Worm (Caenorhabditis elegans) whole organism, L1 larva: Measurements from ENCODE around the gene T27A8.7.

ENCODE experiments used
- C16A3.4 ChIP-seq: fragments of 150-350 bp; optimal IDR thresholded peaks from 2 replicates; lab custom pipeline; 2014; ENCODE audit warnings: missing biosample characterization, missing genetic modification characterization
- C34B4.2 ChIP-seq: sonication (generic microtip); optimal IDR thresholded peaks from 2 replicates; lab custom pipeline; 2017; ENCODE audit warnings: mild to moderate bottlenecking, missing genetic modification characterization, missing compliant biosample characterization
- F16B12.6 ChIP-seq: fragments of 150-350 bp; optimal IDR thresholded peaks from 2 replicates; lab custom pipeline; 2014; ENCODE audit warnings: missing biosample characterization, missing genetic modification characterization
- Y116A8C.19 ChIP-seq: sonication (generic microtip); optimal IDR thresholded peaks from 2 replicates; lab custom pipeline; 2016; ENCODE audit warnings: missing compliant biosample characterization, missing genetic modification characterization, borderline replicate concordance
- aha-1 ChIP-seq: fragments of 150-350 bp; optimal IDR thresholded peaks from 2 replicates; lab custom pipeline; 2014; ENCODE audit warnings: missing biosample characterization, missing genetic modification characterization
- aly-2 ChIP-seq: fragments of 150-350 bp; optimal IDR thresholded peaks from 2 replicates; lab custom pipeline; 2014; ENCODE audit warnings: missing biosample characterization, missing genetic modification characterization
- ceh-63 ChIP-seq: fragments of 200-800 bp; sonication (Bioruptor generic); optimal IDR thresholded peaks from 2 replicates; lab custom pipeline; 2018; ENCODE audit warnings: mild to moderate bottlenecking, missing genetic modification characterization, missing compliant biosample characterization
- ceh-8 ChIP-seq: fragments of 200-800 bp; sonication (Bioruptor generic); optimal IDR thresholded peaks from 2 replicates; lab custom pipeline; 2018; ENCODE audit warnings: mild to moderate bottlenecking, missing genetic modification characterization, moderate library complexity, missing compliant biosample characterization
- ceh-82 ChIP-seq, 3 experiments: fragments of 150-350 bp in 1 of 3; sonication (generic microtip) in 2 of 3; optimal IDR thresholded peaks; 2 replicates each; lab custom pipeline; 2014 to 2017; ENCODE audit warnings: missing biosample characterization in 3 of 3, missing genetic modification characterization in 3 of 3
- ceh-88 ChIP-seq: fragments of 200-800 bp; sonication (Bioruptor generic); IDR thresholded peaks from 2 replicates; pipeline ENCODE4 v1.3.6; 2022; ENCODE audit warnings: missing genetic modification characterization, missing compliant biosample characterization
- ces-1 ChIP-seq: fragments of 150-350 bp; optimal IDR thresholded peaks from 2 replicates; lab custom pipeline; 2014; ENCODE audit warnings: missing biosample characterization, missing genetic modification reagents, missing genetic modification characterization
- dpl-1 ChIP-seq, 3 experiments: fragments of 150-350 bp in 2 of 3; sonication (generic microtip) in 1 of 3; optimal IDR thresholded peaks; 2 replicates each; lab custom pipeline; 2014 to 2017; ENCODE audit warnings: missing biosample characterization in 3 of 3, missing genetic modification characterization in 3 of 3, missing genetic modification reagents in 3 of 3
- dsc-1 ChIP-seq: sonication (generic microtip); optimal IDR thresholded peaks from 2 replicates; lab custom pipeline; 2016; ENCODE audit warnings: mild to moderate bottlenecking, missing genetic modification characterization, missing compliant biosample characterization
- efl-3 ChIP-seq: fragments of 200-800 bp; sonication (Bioruptor generic); optimal IDR thresholded peaks from 2 replicates; lab custom pipeline; 2018; ENCODE audit warnings: mild to moderate bottlenecking, missing genetic modification characterization, missing compliant biosample characterization
- fkh-10 ChIP-seq: sonication (generic microtip); optimal IDR thresholded peaks from 2 replicates; lab custom pipeline; 2017; ENCODE audit warnings: missing biosample characterization, missing genetic modification reagents, missing genetic modification characterization
- fkh-4 ChIP-seq: sonication (generic microtip); optimal IDR thresholded peaks from 2 replicates; lab custom pipeline; 2016; ENCODE audit warnings: missing compliant biosample characterization, missing genetic modification characterization, borderline replicate concordance
- hlh-17 ChIP-seq: fragments of 200-800 bp; sonication (Bioruptor generic); optimal IDR thresholded peaks from 2 replicates; lab custom pipeline; 2018; ENCODE audit warnings: missing genetic modification characterization, mild to moderate bottlenecking, missing compliant biosample characterization, moderate library complexity, borderline replicate concordance
- hlh-4 ChIP-seq: sonication (generic microtip); optimal IDR thresholded peaks from 2 replicates; lab custom pipeline; 2016; ENCODE audit warnings: mild to moderate bottlenecking, missing genetic modification characterization, missing compliant biosample characterization
- hpl-2 ChIP-seq: fragments of 150-350 bp; optimal IDR thresholded peaks from 2 replicates; lab custom pipeline; 2014; ENCODE audit warnings: missing biosample characterization, missing genetic modification reagents, missing genetic modification characterization
- irx-1 ChIP-seq: sonication (generic microtip); optimal IDR thresholded peaks from 2 replicates; lab custom pipeline; 2016; ENCODE audit warnings: missing genetic modification characterization, missing compliant biosample characterization
- isw-1 ChIP-seq: fragments of 200-800 bp; sonication (Bioruptor generic); IDR thresholded peaks from 2 replicates; pipeline ENCODE4 v1.3.6; 2022; ENCODE audit warnings: missing genetic modification characterization, missing compliant biosample characterization
- lin-13 ChIP-seq: fragments of 150-350 bp; optimal IDR thresholded peaks from 2 replicates; lab custom pipeline; 2014; ENCODE audit warnings: missing biosample characterization, missing genetic modification reagents, missing genetic modification characterization
- lin-14 ChIP-seq: fragments of 200-800 bp; sonication (Bioruptor generic); optimal IDR thresholded peaks from 2 replicates; lab custom pipeline; 2018; ENCODE audit warnings: mild to moderate bottlenecking, missing genetic modification characterization, moderate library complexity, missing compliant biosample characterization
- lin-35 ChIP-seq, 2 experiments: fragments of 150-350 bp; optimal IDR thresholded peaks; 2 replicates each; lab custom pipeline; 2014; ENCODE audit warnings: missing biosample characterization in 2 of 2, missing genetic modification characterization in 2 of 2, missing genetic modification reagents in 2 of 2
- mab-9 ChIP-seq: fragments of 200-800 bp; sonication (Bioruptor generic); IDR thresholded peaks from 2 replicates; pipeline ENCODE4 v1.3.6; 2022; ENCODE audit warnings: missing genetic modification reagents, missing genetic modification characterization, missing compliant biosample characterization
- mef-2 ChIP-seq: fragments of 150-350 bp; optimal IDR thresholded peaks from 2 replicates; lab custom pipeline; 2014; ENCODE audit warnings: missing biosample characterization, missing genetic modification characterization
- nhr-11 ChIP-seq: fragments of 150-350 bp; optimal IDR thresholded peaks from 2 replicates; lab custom pipeline; 2014; ENCODE audit warnings: missing biosample characterization, missing genetic modification characterization
- nhr-12 ChIP-seq: sonication (generic microtip); optimal IDR thresholded peaks from 2 replicates; lab custom pipeline; 2017; ENCODE audit warnings: missing biosample characterization, missing genetic modification characterization
- nhr-19 ChIP-seq: fragments of 200-800 bp; sonication (Bioruptor generic); conservative IDR thresholded peaks from 2 replicates; pipeline ENCODE4 v1.3.6; 2022; ENCODE audit warnings: missing genetic modification characterization, missing compliant biosample characterization
- nhr-237 ChIP-seq: fragments of 150-350 bp; optimal IDR thresholded peaks from 2 replicates; lab custom pipeline; 2014; ENCODE audit warnings: missing biosample characterization, missing genetic modification characterization
- nhr-28 ChIP-seq: fragments of 150-350 bp; optimal IDR thresholded peaks from 2 replicates; lab custom pipeline; 2014; ENCODE audit warnings: missing biosample characterization, missing genetic modification characterization
- nhr-71 ChIP-seq: sonication (generic microtip); optimal IDR thresholded peaks from 2 replicates; lab custom pipeline; 2016; ENCODE audit warnings: mild to moderate bottlenecking, missing genetic modification characterization, moderate library complexity, missing compliant biosample characterization
- nhr-76 ChIP-seq: sonication (generic microtip); optimal IDR thresholded peaks from 2 replicates; lab custom pipeline; 2017; ENCODE audit warnings: missing biosample characterization, missing genetic modification characterization
- nhr-84 ChIP-seq: sonication (generic microtip); optimal IDR thresholded peaks from 2 replicates; lab custom pipeline; 2017; ENCODE audit warnings: missing biosample characterization, missing genetic modification characterization
- nhr-85 ChIP-seq: sonication (generic microtip); peaks from one replicate; lab custom pipeline; 2016; ENCODE audit warnings: missing genetic modification characterization, inconsistent platforms, missing compliant biosample characterization
- nhr-90 ChIP-seq: sonication (generic microtip); optimal IDR thresholded peaks from 2 replicates; lab custom pipeline; 2016; ENCODE audit warnings: mild to moderate bottlenecking, missing genetic modification characterization, missing compliant biosample characterization; ENCODE audit not compliant: poor library complexity
- pag-3 ChIP-seq: sonication (generic microtip); optimal IDR thresholded peaks from 2 replicates; lab custom pipeline; 2017; ENCODE audit warnings: missing genetic modification characterization, mild to moderate bottlenecking, missing compliant biosample characterization, antibody characterized with exemption, borderline replicate concordance; ENCODE audit not compliant: insufficient read depth
- pqm-1 ChIP-seq: sonication (generic microtip); optimal IDR thresholded peaks from 3 replicates; lab custom pipeline; 2017; ENCODE audit warnings: missing biosample characterization, missing genetic modification characterization
- rnt-1 ChIP-seq: sonication (generic microtip); optimal IDR thresholded peaks from 2 replicates; lab custom pipeline; 2016; ENCODE audit warnings: mild to moderate bottlenecking, missing genetic modification characterization, moderate library complexity, missing compliant biosample characterization
- skn-1 ChIP-seq: fragments of 150-350 bp; optimal IDR thresholded peaks from 2 replicates; lab custom pipeline; 2014; ENCODE audit warnings: missing biosample characterization, missing genetic modification characterization
- snpc-4 ChIP-seq: fragments of 150-350 bp; optimal IDR thresholded peaks from 2 replicates; lab custom pipeline; 2014; ENCODE audit warnings: missing biosample characterization, missing genetic modification characterization
- snu-23 ChIP-seq: sonication (generic microtip); optimal IDR thresholded peaks from 2 replicates; lab custom pipeline; 2016; ENCODE audit warnings: missing genetic modification characterization, missing compliant biosample characterization
- swsn-7 ChIP-seq: sonication (generic microtip); optimal IDR thresholded peaks from 2 replicates; lab custom pipeline; 2016; ENCODE audit warnings: missing genetic modification characterization, missing compliant biosample characterization
- tbx-2 ChIP-seq: sonication (generic microtip); optimal IDR thresholded peaks from 2 replicates; lab custom pipeline; 2016; ENCODE audit warnings: missing genetic modification characterization, missing compliant biosample characterization
- tlp-1 ChIP-seq: fragments of 150-350 bp; optimal IDR thresholded peaks from 2 replicates; lab custom pipeline; 2014; ENCODE audit warnings: missing biosample characterization, missing genetic modification characterization
- unc-30 ChIP-seq: sonication (generic microtip); optimal IDR thresholded peaks from 2 replicates; lab custom pipeline; 2017; ENCODE audit warnings: missing biosample characterization, missing genetic modification characterization
- unc-62 ChIP-seq: fragments of 150-350 bp; optimal IDR thresholded peaks from 2 replicates; lab custom pipeline; 2014; ENCODE audit warnings: missing biosample characterization, missing genetic modification reagents, missing genetic modification characterization
- unc-86 ChIP-seq: sonication (generic microtip); optimal IDR thresholded peaks from 2 replicates; lab custom pipeline; 2016; ENCODE audit warnings: missing genetic modification characterization, missing compliant biosample characterization
- vab-15 ChIP-seq: sonication (generic microtip); optimal IDR thresholded peaks from 2 replicates; lab custom pipeline; 2017; ENCODE audit warnings: missing genotype, mild to moderate bottlenecking, missing genetic modification characterization, missing compliant biosample characterization
- zag-1 ChIP-seq: fragments of 150-350 bp; optimal IDR thresholded peaks from 2 replicates; lab custom pipeline; 2014; ENCODE audit warnings: missing biosample characterization, missing genetic modification characterization
- zip-4 ChIP-seq: fragments of 200-800 bp; sonication (Bioruptor generic); optimal IDR thresholded peaks from 2 replicates; lab custom pipeline; 2018; ENCODE audit warnings: mild to moderate bottlenecking, missing genetic modification characterization, moderate library complexity, missing compliant biosample characterization
- ztf-11 ChIP-seq, 2 experiments: sonication (generic microtip); optimal IDR thresholded peaks; 2 replicates each; lab custom pipeline; 2016 to 2017; ENCODE audit warnings: missing genetic modification characterization in 2 of 2, missing biosample characterization in 1 of 2, missing compliant biosample characterization in 1 of 2
- ztf-4 ChIP-seq: fragments of 150-350 bp; optimal IDR thresholded peaks from 2 replicates; lab custom pipeline; 2014; ENCODE audit warnings: missing biosample characterization, missing genetic modification characterization

Gene T27A8.7

DNA sequence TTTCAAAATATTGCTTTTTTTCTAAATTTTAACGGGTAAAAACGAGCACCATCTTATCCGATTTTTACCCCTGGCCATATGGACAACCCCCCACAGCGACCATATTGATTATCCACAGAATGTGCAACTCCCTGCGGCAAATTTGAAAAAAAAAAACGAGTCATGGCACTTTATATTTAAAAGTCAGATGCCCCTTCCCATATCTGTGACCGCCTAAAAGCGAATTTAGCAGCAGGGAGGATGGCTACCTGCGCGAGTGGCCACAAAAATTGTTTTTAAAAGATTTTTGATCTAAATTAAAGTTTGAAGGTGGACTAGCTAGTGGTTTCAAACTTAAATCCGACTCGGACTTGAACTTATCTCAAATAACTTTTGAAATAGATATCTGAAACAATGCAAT, 1.1 kb downstream of the T27A8.7 start (continued):
- TF ChIP-seq mef-2 (tag; lab: Kevin White, UChicago) (peak; percentile 68), hpl-2 (peak; percentile 97), unc-62 (GFP tag; lab: Kevin White, UChicago) (no peak), isw-1 (GFP tag; lab: Robert Waterston, UW) (peak; percentile 88), nhr-76 (tag; lab: Kevin White, UChicago) (peak; percentile 94), nhr-12 (tag; lab: Kevin White, UChicago) (peak; percentile 77), irx-1 (tag; lab: Kevin White, UChicago) (peak; percentile 98), hlh-17 (no peak), nhr-19 (GFP tag; lab: Robert Waterston, UW) (peak; percentile 97), nhr-237 (tag; lab: Kevin White, UChicago) (peak; percentile 95), aha-1 (tag; lab: Kevin White, UChicago) (peak; percentile 57), ztf-4 (tag; lab: Kevin White, UChicago) (peak; percentile 97), zag-1 (tag; lab: Kevin White, UChicago) (peak; percentile 33), fkh-10 (peak; percentile 99), nhr-84 (tag; lab: Kevin White, UChicago) (peak; percentile 44), lin-14 (GFP tag; lab: Kevin White, UChicago) (peak; percentile 96), vab-15 (tag; lab: Kevin White, UChicago) (no peak), unc-86 (tag; lab: Kevin White, UChicago) (peak; percentile 94), skn-1 (tag; lab: Kevin White, UChicago) (peak; percentile 97), hlh-4 (tag; lab: Kevin White, UChicago) (peak; percentile 70), nhr-11 (tag; lab: Kevin White, UChicago) (peak; percentile 97), Y116A8C.19 (tag; lab: Kevin White, UChicago) (peak; percentile 17), nhr-28 (tag; lab: Kevin White, UChicago) (peak; percentile 63), unc-30 (tag; lab: Kevin White, UChicago) (peak; percentile 56), tlp-1 (tag; lab: Kevin White, UChicago) (peak; percentile 50), ceh-82 (tag; optimal IDR thresholded peaks at IDR 0.05; lab: Kevin White, UChicago) (peak; percentile 97 to 99 (median 99)), mab-9 (GFP tag; lab: Robert Waterston, UW) (peak; percentile 97), snpc-4 (tag; lab: Kevin White, UChicago) (peak; percentile 94), dpl-1 (GFP tag; optimal IDR thresholded peaks at IDR 0.05; lab: Kevin White, UChicago) (peak; percentile 45 to 70 (median 56)), C34B4.2 (tag; lab: Kevin White, UChicago) (no peak), zip-4 (GFP tag; lab: Kevin White, UChicago) (peak; percentile 91), F16B12.6 (peak; percentile 20), dsc-1 (tag; lab: Kevin White, UChicago) (peak; percentile 100), ces-1 (no peak), fkh-4 (tag; lab: Kevin White, UChicago) (peak; percentile 82), efl-3 (GFP tag; lab: Kevin White, UChicago) (peak; percentile 86), ztf-11 (tag; optimal IDR thresholded peaks at IDR 0.05; lab: Kevin White, UChicago) (peak; percentile 18 to 76), nhr-71 (tag; lab: Kevin White, UChicago) (peak; percentile 97), tbx-2 (tag; lab: Kevin White, UChicago) (peak; percentile 98), snu-23 (GFP tag; lab: Kevin White, UChicago) (peak; percentile 99), ceh-63 (GFP tag; lab: Kevin White, UChicago) (peak; percentile 94), swsn-7 (tag; lab: Kevin White, UChicago) (peak; percentile 97), C16A3.4 (tag; lab: Kevin White, UChicago) (peak; percentile 98), lin-13 (GFP tag; lab: Kevin White, UChicago) (peak; percentile 94), aly-2 (tag; lab: Kevin White, UChicago) (peak; percentile 95), lin-35 (GFP tag; optimal IDR thresholded peaks at IDR 0.05; lab: Kevin White, UChicago) (peak; percentile 63 to 90), ceh-88 (GFP tag; lab: Robert Waterston, UW) (peak; percentile 94), rnt-1 (peak; percentile 98), pag-3 (tag; lab: Kevin White, UChicago) (peak; percentile 78), ceh-8 (peak; percentile 98), pqm-1 (tag; lab: Kevin White, UChicago) (peak; percentile 59), nhr-85 (tag; lab: Kevin White, UChicago) (peak; percentile 97), nhr-90 (tag; lab: Kevin White, UChicago) (peak; percentile 99)
